Fruit fly (Drosophila melanogaster) ovary, adult (tissue): ENCODE data around the gene BoYb.

ENCODE experiments used
- CG17801 ChIP-seq: fragments of 200-800 bp; optimal IDR thresholded peaks from 2 replicates; lab custom pipeline; 2019; ENCODE audit warnings: missing biosample characterization, mild to moderate bottlenecking, missing genetic modification characterization, moderate library complexity; ENCODE audit not compliant: partially characterized antibody

BoYb gene

DNA sequence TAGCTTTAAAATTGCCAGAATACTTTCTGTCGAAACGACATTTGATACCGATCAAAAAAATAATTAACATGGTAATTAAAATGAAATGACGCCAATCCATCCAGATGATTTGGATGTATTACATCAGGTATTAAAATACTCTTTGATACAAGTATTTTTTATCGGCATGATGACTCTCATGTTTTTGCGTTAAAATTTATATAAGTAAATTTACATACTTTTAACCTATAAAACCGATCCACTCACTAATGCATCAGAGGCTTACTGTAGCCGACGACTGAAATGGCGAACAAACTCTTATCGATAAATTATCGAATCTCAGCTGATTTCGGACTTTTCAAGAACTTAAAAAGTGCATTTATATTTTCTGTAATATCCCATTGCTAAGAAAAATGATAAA, at the start of gene BoYb:
Gene BoYb, plus strand, starts transcription at position 301 of the 400 bp plus-strand sequence.
- TF ChIP-seq CG17801 (GFP tag; lab: Kevin White, UChicago), result no peak

DNA sequence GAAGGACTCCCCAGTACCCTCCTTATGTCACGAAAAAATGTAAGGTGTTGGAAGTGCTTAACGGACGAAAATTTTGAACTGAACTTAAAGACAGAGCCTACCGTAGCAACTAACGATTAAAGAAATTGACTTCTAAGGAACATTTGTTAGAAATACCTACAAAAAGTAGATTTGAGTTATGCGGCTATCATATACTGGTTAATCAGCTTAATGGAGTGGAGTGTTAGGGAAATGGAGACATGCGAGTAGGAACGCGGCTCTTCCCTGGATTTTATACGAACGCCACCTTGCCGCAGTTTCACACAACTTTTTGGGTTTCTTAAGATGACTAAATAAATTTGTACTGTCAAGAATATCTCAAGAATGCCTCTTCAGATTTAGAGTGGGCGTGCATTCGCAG, 48.3 kb upstream of the BoYb start, which contains the start of gene CG32462:
Gene CG32462, minus strand, starts transcription at position 101 of the 400 bp plus-strand sequence.
- no peak for TF ChIP-seq CG17801 (GFP tag; lab: Kevin White, UChicago)

DNA sequence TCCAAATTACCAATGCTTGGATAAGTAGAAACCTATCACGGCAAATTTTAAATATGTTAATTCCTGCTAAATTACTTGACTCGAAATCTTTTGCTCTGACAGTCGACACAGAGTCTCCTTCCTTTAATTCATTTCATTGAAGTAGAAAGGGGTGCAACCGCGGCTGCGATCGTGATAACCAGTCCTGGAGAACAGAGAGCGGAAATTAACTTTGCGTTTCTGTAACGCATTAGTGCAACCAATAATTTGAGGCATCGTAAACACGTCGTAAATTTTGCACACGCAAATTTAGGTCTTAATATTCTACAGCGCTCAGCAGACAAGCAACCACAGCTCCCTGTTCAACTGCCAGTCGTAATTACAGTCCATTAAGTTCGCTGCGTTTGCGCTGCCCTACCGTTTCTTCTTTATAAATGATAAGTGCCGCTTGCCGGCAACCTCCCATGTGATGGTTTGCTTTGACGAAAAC, 45.7 kb upstream of the BoYb start, which contains the start of gene CG32459:
Gene CG32459, minus strand, starts transcription at position 51 of the 469 bp plus-strand sequence.
- TF ChIP-seq CG17801 (GFP tag; lab: Kevin White, UChicago), result no peak

dm6 chr3L:22860487-22860886, 41.2 kb upstream of the BoYb start, which contains the start of gene CG13239:
CG13239 (plus strand) TSS chr3L:22860787.
- TF ChIP-seq CG17801 (GFP tag; lab: Kevin White, UChicago), result no peak

DNA sequence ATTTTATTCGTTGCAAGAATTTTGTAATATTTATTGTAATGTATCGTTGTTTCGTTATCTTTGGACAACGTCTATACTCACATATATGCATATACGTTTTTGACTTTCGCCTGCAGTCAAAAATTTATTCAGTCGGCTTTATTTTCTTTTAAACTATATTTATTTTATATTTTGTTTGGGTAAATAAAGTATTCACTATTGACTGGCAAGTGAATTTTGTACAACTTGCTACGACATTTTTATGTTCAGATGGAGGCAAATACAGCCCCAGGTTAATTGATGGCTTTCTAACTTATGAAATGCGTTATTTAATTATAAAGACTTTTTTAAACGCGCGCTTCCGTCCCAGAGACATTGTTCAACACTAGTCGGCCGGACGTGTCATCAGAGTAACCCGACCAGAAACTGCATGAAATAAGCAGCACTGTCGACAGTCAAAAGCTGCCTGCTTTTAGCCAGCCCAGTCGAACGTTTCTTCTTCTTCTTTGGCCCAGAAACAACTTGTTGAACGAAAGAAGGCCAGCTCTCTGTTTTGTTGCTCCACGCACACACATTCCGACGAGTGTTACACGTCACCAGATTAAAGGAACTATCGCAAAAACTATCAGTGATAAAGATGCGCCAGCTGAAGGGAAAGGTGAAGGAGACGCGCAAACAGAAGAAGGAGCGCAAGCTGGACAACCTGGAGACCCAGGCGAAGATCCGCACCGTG, 38.2 kb upstream of the BoYb start, which contains the start of gene CG33169:
Gene CG33169, plus strand, starts transcription at position 498 of the 712 bp plus-strand sequence.
- peak; percentile 49 for TF ChIP-seq CG17801 (GFP tag; lab: Kevin White, UChicago)

- TF ChIP-seq CG17801 (GFP tag; lab: Kevin White, UChicago), result peak; percentile 14
Measured at dm6 chr3L:22864254-22865060, 37.3 kb upstream of the BoYb start, which contains the start of gene CG33170. CG33170 (plus strand) TSS chr3L:22864600.

DNA sequence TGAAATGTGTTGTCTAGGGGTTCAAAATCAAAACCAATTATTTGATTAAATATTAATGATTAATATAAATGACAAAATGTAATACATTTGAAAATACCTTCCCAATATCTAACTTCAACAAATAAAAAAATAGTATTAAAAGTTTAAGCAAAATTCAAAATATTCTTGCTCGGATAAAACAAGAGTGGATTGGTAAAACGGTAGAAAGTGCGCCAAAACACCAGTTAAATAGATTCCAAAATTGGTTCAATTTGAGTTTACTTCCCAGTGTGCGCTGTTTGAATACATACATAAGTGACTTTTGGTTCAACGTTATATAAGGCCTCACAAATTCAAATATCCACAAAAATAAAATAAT, 36.7 kb upstream of the BoYb start:
- no peak for TF ChIP-seq CG17801 (GFP tag; lab: Kevin White, UChicago)

DNA sequence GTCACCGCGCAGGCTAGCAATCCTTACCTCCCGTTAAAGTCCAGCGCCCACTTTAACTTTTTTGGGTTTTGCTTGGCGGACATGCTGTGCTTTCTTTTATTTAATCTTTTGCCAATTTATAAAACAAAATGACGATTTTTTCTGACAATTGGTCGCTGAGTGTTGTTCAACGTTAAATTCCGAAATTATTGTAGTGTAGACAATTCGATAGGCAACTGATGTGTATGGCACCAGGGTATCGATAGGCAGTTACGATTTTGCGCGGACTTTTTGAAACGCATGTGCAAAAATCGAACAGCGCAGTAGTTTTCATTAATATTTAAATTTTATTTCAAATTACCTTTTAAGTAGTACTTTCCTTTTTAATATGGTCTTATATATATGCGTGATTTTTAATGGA, 33.6 kb upstream of the BoYb start, which contains the start of gene EMC4:
Gene EMC4, minus strand, starts transcription at position 174 of the 400 bp plus-strand sequence.
- TF ChIP-seq CG17801 (GFP tag; lab: Kevin White, UChicago), result peak; percentile 53

DNA sequence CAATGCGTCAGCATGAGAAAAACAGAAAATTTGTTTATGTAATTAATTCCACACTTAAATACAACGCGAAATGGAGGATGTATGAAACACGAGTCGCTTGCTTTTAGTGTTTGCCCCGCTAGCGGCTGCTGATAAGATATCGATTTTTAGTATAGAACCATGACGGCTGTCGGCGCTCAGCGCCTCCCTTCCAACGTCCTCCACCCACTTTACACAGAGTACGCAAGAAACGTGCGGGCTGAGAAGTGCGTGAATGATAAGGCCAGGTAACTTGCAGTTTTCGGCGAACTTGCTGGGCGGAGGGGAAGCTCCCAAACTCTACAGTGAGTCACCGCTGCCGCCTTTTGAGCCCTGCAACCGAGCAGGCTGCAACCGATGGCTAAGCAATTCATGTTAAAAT, 31.3 kb upstream of the BoYb start:
- TF ChIP-seq CG17801 (GFP tag; lab: Kevin White, UChicago), result no peak

dm6 chr3L:22871030-22871844, 30.5 kb upstream of the BoYb start:
- no peak for TF ChIP-seq CG17801 (GFP tag; lab: Kevin White, UChicago)

dm6 chr3L:22871845-22872361, 29.8 kb upstream of the BoYb start, which contains the start of the genes CG11109 and Arf1:
CG11109 (plus strand) TSS chr3L:22872200.
Arf1 (minus strand) TSS chr3L:22872231.
- TF ChIP-seq CG17801 (GFP tag; lab: Kevin White, UChicago), result no peak

dm6 chr3L:22877934-22878333, 23.8 kb upstream of the BoYb start:
- no peak for TF ChIP-seq CG17801 (GFP tag; lab: Kevin White, UChicago)

- peak; percentile 100 for TF ChIP-seq CG17801 (GFP tag; lab: Kevin White, UChicago)
Measured at dm6 chr3L:22878723-22879343, 22.9 kb upstream of the BoYb start, which contains the start of the genes Chro and Ssl1. Chro (minus strand) TSS chr3L:22878984. Ssl1 (plus strand) TSS chr3L:22879089.
